Worm (Caenorhabditis elegans) whole organism, young adult: ENCODE measurements around the gene srbc-65.

Source experiments
- B0261.1 ChIP-seq: sonication (generic microtip); optimal IDR thresholded peaks from 2 replicates; lab custom pipeline; 2016; ENCODE audit warnings: mild to moderate bottlenecking, missing genetic modification characterization, moderate library complexity, missing compliant biosample characterization
- F10E7.11 ChIP-seq: sonication (generic microtip); optimal IDR thresholded peaks from 2 replicates; lab custom pipeline; 2017; ENCODE audit warnings: mild to moderate bottlenecking, missing genetic modification characterization, moderate library complexity, missing compliant biosample characterization
- F22D6.2 ChIP-seq: sonication (generic microtip); optimal IDR thresholded peaks from 2 replicates; lab custom pipeline; 2016; ENCODE audit warnings: mild to moderate bottlenecking, missing genetic modification characterization, missing compliant biosample characterization
- F23B12.7 ChIP-seq: sonication (generic microtip); optimal IDR thresholded peaks from 2 replicates; lab custom pipeline; 2017; ENCODE audit warnings: missing genetic modification characterization, mild to moderate bottlenecking, missing compliant biosample characterization, antibody characterized with exemption, moderate library complexity; ENCODE audit not compliant: insufficient read depth
- F33H1.4 ChIP-seq: fragments of 200-800 bp; sonication (Bioruptor generic); IDR thresholded peaks from 2 replicates; pipeline ENCODE4 v1.3.6; 2022; ENCODE audit warnings: missing genetic modification reagents, missing genetic modification characterization, missing compliant biosample characterization
- F39B2.1 ChIP-seq: fragments of 200-800 bp; sonication (Bioruptor generic); IDR thresholded peaks from 2 replicates; pipeline ENCODE4 v1.3.6; 2022; ENCODE audit warnings: missing genetic modification reagents, missing genetic modification characterization, missing compliant biosample characterization
- F52B5.7 ChIP-seq: sonication (generic microtip); optimal IDR thresholded peaks from 2 replicates; lab custom pipeline; 2016; ENCODE audit warnings: mild to moderate bottlenecking, missing genetic modification characterization, missing compliant biosample characterization
- F55B11.4 ChIP-seq: sonication (generic microtip); optimal IDR thresholded peaks from 2 replicates; lab custom pipeline; 2016; ENCODE audit warnings: missing compliant biosample characterization, missing genetic modification characterization, borderline replicate concordance; ENCODE audit not compliant: insufficient read depth
- K11D2.4 ChIP-seq: fragments of 200-800 bp; sonication (Bioruptor generic); IDR thresholded peaks from 2 replicates; pipeline ENCODE4 v1.3.6; 2022; ENCODE audit warnings: missing genetic modification reagents, missing genetic modification characterization, missing compliant biosample characterization
- K12H6.12 ChIP-seq: fragments of 200-800 bp; sonication (Bioruptor generic); optimal IDR thresholded peaks from 2 replicates; lab custom pipeline; 2018; ENCODE audit warnings: mild to moderate bottlenecking, missing genetic modification characterization, missing compliant biosample characterization
- T26A5.8 ChIP-seq: sonication (generic microtip); optimal IDR thresholded peaks from 2 replicates; lab custom pipeline; 2016; ENCODE audit warnings: missing genetic modification characterization, missing compliant biosample characterization
- Y53G8AR.9 ChIP-seq: fragments of 200-800 bp; sonication (Bioruptor generic); conservative IDR thresholded peaks from 2 replicates; pipeline ENCODE4 v1.3.6; 2022; ENCODE audit warnings: missing genetic modification reagents, missing genetic modification characterization, missing compliant biosample characterization
- Y56A3A.18 ChIP-seq: fragments of 200-800 bp; sonication (Bioruptor generic); IDR thresholded peaks from 2 replicates; pipeline ENCODE4 v1.3.6; 2022; ENCODE audit warnings: missing genetic modification reagents, missing genetic modification characterization, missing compliant biosample characterization
- Y95B8A.8 ChIP-seq: fragments of 200-800 bp; sonication (Bioruptor generic); IDR thresholded peaks from 2 replicates; pipeline ENCODE4 v1.3.6; 2022; ENCODE audit warnings: missing genetic modification reagents, missing genetic modification characterization, missing compliant biosample characterization
- atf-7 ChIP-seq: sonication (generic microtip); optimal IDR thresholded peaks from 2 replicates; lab custom pipeline; 2017; ENCODE audit warnings: mild to moderate bottlenecking, missing genetic modification characterization, missing compliant biosample characterization
- attf-3 ChIP-seq: fragments of 200-800 bp; sonication (Bioruptor generic); conservative IDR thresholded peaks from 2 replicates; pipeline ENCODE4 v1.3.6; 2022; ENCODE audit warnings: missing genetic modification reagents, missing genetic modification characterization, missing compliant biosample characterization
- bed-2 ChIP-seq: fragments of 200-800 bp; sonication (Bioruptor generic); IDR thresholded peaks from 2 replicates; pipeline ENCODE4 v1.3.6; 2022; ENCODE audit warnings: missing genetic modification reagents, missing genetic modification characterization, missing compliant biosample characterization
- dox-1 ChIP-seq: fragments of 200-800 bp; sonication (Bioruptor generic); IDR thresholded peaks from 2 replicates; pipeline ENCODE4 v1.3.6; 2022; ENCODE audit warnings: missing genetic modification reagents, missing genetic modification characterization, missing compliant biosample characterization
- dpff-1 ChIP-seq: sonication (generic microtip); optimal IDR thresholded peaks from 2 replicates; lab custom pipeline; 2017; ENCODE audit warnings: mild to moderate bottlenecking, missing genetic modification characterization, missing compliant biosample characterization
- dpl-1 ChIP-seq: fragments of 150-350 bp; optimal IDR thresholded peaks from 2 replicates; lab custom pipeline; 2014; ENCODE audit warnings: missing biosample characterization, missing genetic modification reagents, missing genetic modification characterization
- efl-1 ChIP-seq: fragments of 150-350 bp; optimal IDR thresholded peaks from 2 replicates; lab custom pipeline; 2014; ENCODE audit warnings: missing biosample characterization, missing genetic modification reagents, missing genetic modification characterization
- ets-4 ChIP-seq: fragments of 200-800 bp; sonication (Bioruptor generic); optimal IDR thresholded peaks from 2 replicates; lab custom pipeline; 2018; ENCODE audit warnings: mild to moderate bottlenecking, missing genetic modification characterization, missing compliant biosample characterization
- him-1 ChIP-seq: sonication (generic microtip); optimal IDR thresholded peaks from 2 replicates; lab custom pipeline; 2016; ENCODE audit warnings: missing genotype, missing genetic modification reagents, missing genetic modification characterization, missing compliant biosample characterization
- hlh-12 ChIP-seq: sonication (generic microtip); optimal IDR thresholded peaks from 2 replicates; lab custom pipeline; 2016; ENCODE audit warnings: missing genetic modification characterization, missing compliant biosample characterization
- hlh-26 ChIP-seq: fragments of 200-800 bp; sonication (Bioruptor generic); conservative IDR thresholded peaks from 2 replicates; pipeline ENCODE4 v1.3.6; 2022; ENCODE audit warnings: missing genetic modification reagents, missing genetic modification characterization, missing compliant biosample characterization
- hrde-1 ChIP-seq: sonication (generic microtip); optimal IDR thresholded peaks from 2 replicates; lab custom pipeline; 2016; ENCODE audit warnings: missing genetic modification characterization, mild to moderate bottlenecking, missing compliant biosample characterization, moderate library complexity, missing genotype, missing genetic modification reagents, borderline replicate concordance
- lir-1 ChIP-seq: fragments of 200-800 bp; sonication (Bioruptor generic); conservative IDR thresholded peaks from 2 replicates; pipeline ENCODE4 v1.3.6; 2022; ENCODE audit warnings: missing genetic modification reagents, missing genetic modification characterization, missing compliant biosample characterization
- lsy-27 ChIP-seq: sonication (generic microtip); optimal IDR thresholded peaks from 2 replicates; lab custom pipeline; 2017; ENCODE audit warnings: missing genetic modification characterization, mild to moderate bottlenecking, missing compliant biosample characterization, antibody characterized with exemption, missing genotype, borderline replicate concordance; ENCODE audit not compliant: insufficient read depth
- madf-10 ChIP-seq: sonication (generic microtip); optimal IDR thresholded peaks from 2 replicates; lab custom pipeline; 2016; ENCODE audit warnings: mild to moderate bottlenecking, missing genetic modification characterization, missing compliant biosample characterization
- madf-8 ChIP-seq: fragments of 200-800 bp; sonication (Bioruptor generic); conservative IDR thresholded peaks from 2 replicates; pipeline ENCODE4 v1.3.6; 2022; ENCODE audit warnings: missing genetic modification reagents, missing genetic modification characterization, missing compliant biosample characterization
- mcd-1 ChIP-seq: fragments of 200-800 bp; sonication (Bioruptor generic); IDR thresholded peaks from 2 replicates; pipeline ENCODE4 v1.3.6; 2022; ENCODE audit warnings: missing genetic modification reagents, missing genetic modification characterization, missing compliant biosample characterization
- mes-4 ChIP-seq: sonication (generic microtip); optimal IDR thresholded peaks from 2 replicates; lab custom pipeline; 2016; ENCODE audit warnings: missing genotype, missing genetic modification characterization, missing compliant biosample characterization
- nfyb-1 ChIP-seq: fragments of 200-800 bp; sonication (Bioruptor generic); IDR thresholded peaks from 2 replicates; pipeline ENCODE4 v1.3.6; 2022; ENCODE audit warnings: missing genetic modification reagents, missing genetic modification characterization, missing compliant biosample characterization
- nhr-27 ChIP-seq: fragments of 200-800 bp; sonication (Bioruptor generic); optimal IDR thresholded peaks from 2 replicates; lab custom pipeline; 2018; ENCODE audit warnings: mild to moderate bottlenecking, missing genetic modification characterization, moderate library complexity, missing compliant biosample characterization
- nhr-90 ChIP-seq: sonication (generic microtip); optimal IDR thresholded peaks from 2 replicates; lab custom pipeline; 2016; ENCODE audit warnings: missing genotype, mild to moderate bottlenecking, missing genetic modification characterization, missing compliant biosample characterization
- pbrm-1 ChIP-seq: fragments of 200-800 bp; sonication (Bioruptor generic); IDR thresholded peaks from 2 replicates; pipeline ENCODE4 v1.3.6; 2022; ENCODE audit warnings: missing genetic modification reagents, missing genetic modification characterization, missing compliant biosample characterization
- rcor-1 ChIP-seq: fragments of 200-800 bp; sonication (Bioruptor generic); IDR thresholded peaks from 2 replicates; pipeline ENCODE4 v1.3.6; 2022; ENCODE audit warnings: missing genetic modification reagents, missing genetic modification characterization, missing compliant biosample characterization
- rpc-1 ChIP-seq, 2 experiments: fragments of 150-350 bp in 1 of 2; sonication (generic microtip) in 1 of 2; optimal IDR thresholded peaks; 2 replicates each; lab custom pipeline; 2014 to 2018; ENCODE audit warnings: missing biosample characterization in 1 of 2, missing genetic modification characterization in 1 of 2, missing genetic modification reagents in 1 of 2, missing genotype in 1 of 2
- snpc-1.1 ChIP-seq: sonication (generic microtip); optimal IDR thresholded peaks from 2 replicates; lab custom pipeline; 2017; ENCODE audit warnings: missing genetic modification characterization, mild to moderate bottlenecking, missing compliant biosample characterization, antibody characterized with exemption, moderate library complexity, missing genotype, missing genetic modification reagents; ENCODE audit not compliant: insufficient read depth
- snpc-1.3 ChIP-seq: sonication (generic microtip); optimal IDR thresholded peaks from 2 replicates; lab custom pipeline; 2017; ENCODE audit warnings: missing genetic modification characterization, mild to moderate bottlenecking, missing compliant biosample characterization, antibody characterized with exemption, moderate library complexity, missing genotype, missing genetic modification reagents; ENCODE audit not compliant: insufficient read depth
- tbp1 ChIP-seq: fragments of 200-800 bp; sonication (Bioruptor generic); optimal IDR thresholded peaks from 2 replicates; lab custom pipeline; 2018; ENCODE audit warnings: mild to moderate bottlenecking, missing genetic modification characterization, missing compliant biosample characterization
- unc-62 ChIP-seq: fragments of 150-350 bp; optimal IDR thresholded peaks from 2 replicates; lab custom pipeline; 2014; ENCODE audit warnings: missing biosample characterization, missing genetic modification reagents, missing genetic modification characterization
- xnd-1 ChIP-seq: sonication (generic microtip); optimal IDR thresholded peaks from 2 replicates; lab custom pipeline; 2016; ENCODE audit warnings: missing genotype, missing genetic modification reagents, missing genetic modification characterization, missing compliant biosample characterization
- ztf-22 ChIP-seq: fragments of 200-800 bp; sonication (Bioruptor generic); optimal IDR thresholded peaks from 2 replicates; lab custom pipeline; 2018; ENCODE audit warnings: mild to moderate bottlenecking, missing genetic modification characterization, moderate library complexity, missing compliant biosample characterization
- ztf-6 ChIP-seq: fragments of 200-800 bp; sonication (Bioruptor generic); IDR thresholded peaks from 2 replicates; pipeline ENCODE4 v1.3.6; 2022; ENCODE audit warnings: missing genetic modification reagents, missing genetic modification characterization, missing compliant biosample characterization

Gene srbc-65

DNA sequence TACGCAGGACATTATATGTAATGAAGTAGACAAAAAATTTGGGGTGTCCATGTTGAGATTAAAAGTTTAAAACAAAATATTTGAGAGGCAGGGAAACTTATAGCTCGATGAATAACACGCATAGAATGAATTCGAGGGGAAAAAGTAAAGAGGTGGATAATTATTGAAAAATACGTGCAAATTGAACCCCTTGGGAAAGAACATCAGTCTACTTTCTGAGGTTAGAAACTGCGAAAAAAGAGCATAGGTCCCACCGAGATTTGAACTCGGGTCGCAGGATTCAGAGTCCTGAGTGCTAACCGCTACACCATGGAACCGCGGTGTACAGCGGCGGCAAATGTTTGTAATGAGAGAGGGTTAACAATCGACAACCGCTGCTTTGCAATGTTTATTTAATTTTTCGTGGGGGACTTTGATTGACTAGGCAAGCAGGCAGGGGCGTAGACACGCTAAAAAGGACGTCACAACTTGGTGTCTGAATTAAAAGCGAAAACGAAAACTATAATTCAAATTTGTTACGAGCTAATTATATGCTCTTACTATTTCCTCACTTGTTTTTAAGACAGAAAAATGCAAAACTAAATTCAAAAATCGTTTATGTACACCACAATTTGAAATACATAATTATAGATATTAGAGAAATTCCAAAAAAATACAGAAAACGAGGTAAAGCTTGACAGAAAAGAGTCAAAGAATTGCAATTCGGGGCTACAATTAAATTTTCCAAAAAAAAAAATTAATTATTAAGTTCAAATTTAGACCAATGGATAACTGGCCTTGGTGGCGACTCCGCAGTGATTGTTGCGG, 41.4 kb downstream of the srbc-65 start, which contains the start of gene srh-269 (continued):
- peak; percentile 85 for TF ChIP-seq F10E7.11 (tag; lab: Kevin White, UChicago)
- peak; percentile 87 for TF ChIP-seq him-1 (tag; lab: Kevin White, UChicago)
- TF ChIP-seq mcd-1 (GFP tag; lab: Robert Waterston, UW) = peak; percentile 77
- TF ChIP-seq ztf-6 (GFP tag; lab: Robert Waterston, UW) = 0 out of 2 replicates have a peak, but pooled peaks have one; percentile 6
- TF ChIP-seq dox-1 (GFP tag; lab: Robert Waterston, UW) = peak; percentile 56; the same call in 1 of the 2 replicates
- no peak for TF ChIP-seq ztf-22 (GFP tag; lab: Kevin White, UChicago)
- TF ChIP-seq snpc-1.3 (tag; lab: Kevin White, UChicago) = peak; percentile 72
- TF ChIP-seq hlh-12 (tag; lab: Kevin White, UChicago) = peak; percentile 27
- TF ChIP-seq F39B2.1 (GFP tag; lab: Robert Waterston, UW) = no peak
- TF ChIP-seq Y56A3A.18 (GFP tag; lab: Robert Waterston, UW) = peak; percentile 98
- TF ChIP-seq xnd-1 = no peak
- TF ChIP-seq ets-4 (GFP tag; lab: Kevin White, UChicago) = peak; percentile 91
- no peak for TF ChIP-seq F55B11.4
- peak; percentile 6 for TF ChIP-seq dpff-1 (tag; lab: Kevin White, UChicago)
- peak; percentile 63 for TF ChIP-seq lir-1 (GFP tag; lab: Robert Waterston, UW)
- peak; percentile 10 for TF ChIP-seq mes-4
- peak; percentile 76 for TF ChIP-seq madf-10 (tag; lab: Kevin White, UChicago)
- peak; percentile 75 for TF ChIP-seq T26A5.8 (tag; lab: Kevin White, UChicago)
- no peak for TF ChIP-seq nhr-27 (tag; lab: Kevin White, UChicago)
- TF ChIP-seq madf-8 = 0 out of 2 replicates have a peak, but pooled peaks have one; percentile 17
- no peak for TF ChIP-seq hlh-26
- peak; percentile 28 for TF ChIP-seq K12H6.12
- TF ChIP-seq F23B12.7 (tag; lab: Kevin White, UChicago) = no peak
- TF ChIP-seq snpc-1.1 (tag; lab: Kevin White, UChicago) = peak; percentile 67
- TF ChIP-seq efl-1 (GFP tag; lab: Kevin White, UChicago) = no peak
- TF ChIP-seq K11D2.4 (GFP tag; lab: Robert Waterston, UW) = peak; percentile 88
- no peak for TF ChIP-seq unc-62 (GFP tag; lab: Kevin White, UChicago)
- TF ChIP-seq pbrm-1 (GFP tag; lab: Robert Waterston, UW) = peak; percentile 86
- peak; percentile 95 for TF ChIP-seq nfyb-1
- TF ChIP-seq Y53G8AR.9 (GFP tag; lab: Robert Waterston, UW) = peak; percentile 96
- TF ChIP-seq lsy-27 (tag; lab: Kevin White, UChicago) = peak; percentile 80
- TF ChIP-seq rpc-1 (optimal IDR thresholded peaks at IDR 0.05; lab: Kevin White, UChicago) = peak; percentile 82
- TF ChIP-seq rpc-1 (tag; optimal IDR thresholded peaks at IDR 0.05; lab: Kevin White, UChicago) = peak; percentile 97
- no peak for TF ChIP-seq attf-3 (GFP tag; lab: Robert Waterston, UW)
- peak; percentile 69 for TF ChIP-seq rcor-1 (GFP tag; lab: Robert Waterston, UW)
- TF ChIP-seq nhr-90 = peak; percentile 64
- TF ChIP-seq hrde-1 (tag; lab: Kevin White, UChicago) = peak; percentile 7
- peak; percentile 96 for TF ChIP-seq F52B5.7
- TF ChIP-seq B0261.1 (tag; lab: Kevin White, UChicago) = peak; percentile 93
- TF ChIP-seq Y95B8A.8 (GFP tag; lab: Robert Waterston, UW) = peak; percentile 79
- TF ChIP-seq bed-2 (GFP tag; lab: Robert Waterston, UW) = no peak
- TF ChIP-seq dpl-1 (GFP tag; lab: Kevin White, UChicago) = peak; percentile 32
- TF ChIP-seq F22D6.2 (tag; lab: Kevin White, UChicago) = peak; percentile 29
- peak; percentile 95 for TF ChIP-seq tbp1 (GFP tag; lab: Kevin White, UChicago)
- peak; percentile 23; the same call in 1 of the 2 replicates for TF ChIP-seq F33H1.4 (GFP tag; lab: Robert Waterston, UW)
- TF ChIP-seq atf-7 (tag; lab: Kevin White, UChicago) = peak; percentile 90
